Fruit fly (Drosophila melanogaster): ENCODE measurements around the gene CG16853.

DNA sequence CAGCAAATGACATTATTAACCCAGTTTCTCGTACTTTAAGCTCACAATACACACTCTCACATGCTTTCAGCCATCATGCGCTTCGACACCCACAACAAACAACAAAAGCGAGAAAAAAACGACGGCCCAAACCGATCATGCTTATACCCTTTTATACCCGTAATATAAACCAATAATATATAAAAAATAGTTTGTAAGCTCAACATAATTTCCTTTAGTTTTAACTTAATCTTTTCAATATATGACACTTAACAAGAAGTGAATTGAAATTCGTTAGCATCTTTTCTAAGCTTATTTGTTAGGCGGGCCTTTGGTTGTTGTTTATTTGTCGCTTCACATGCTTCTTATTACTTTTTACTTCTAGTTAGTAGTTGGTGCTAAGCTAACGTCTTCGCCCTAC lies 44.6 kb downstream of the CG16853 start:
- TF ChIP-seq CG8478 (optimal IDR thresholded peaks at IDR 0.05) (no peak), CTCF (optimal IDR thresholded peaks at IDR 0.05) (no peak)

Measured in S2 (cell line).